Worm (Caenorhabditis elegans) whole organism, L1 larva: ENCODE data around the gene T19H5.7.
A peak's percentile ranks its signal among the peaks of the same experiment; 100 is the strongest.

Experiments
- C04F5.9 ChIP-seq: sonication (generic microtip); optimal IDR thresholded peaks from 2 replicates; lab custom pipeline; 2016; ENCODE audit warnings: missing genetic modification characterization, missing compliant biosample characterization
- C16A3.4 ChIP-seq: fragments of 150-350 bp; optimal IDR thresholded peaks from 2 replicates; lab custom pipeline; 2014; ENCODE audit warnings: missing biosample characterization, missing genetic modification characterization
- C34B4.2 ChIP-seq: sonication (generic microtip); optimal IDR thresholded peaks from 2 replicates; lab custom pipeline; 2017; ENCODE audit warnings: mild to moderate bottlenecking, missing genetic modification characterization, missing compliant biosample characterization
- aha-1 ChIP-seq: fragments of 150-350 bp; optimal IDR thresholded peaks from 2 replicates; lab custom pipeline; 2014; ENCODE audit warnings: missing biosample characterization, missing genetic modification characterization
- aly-2 ChIP-seq: fragments of 150-350 bp; optimal IDR thresholded peaks from 2 replicates; lab custom pipeline; 2014; ENCODE audit warnings: missing biosample characterization, missing genetic modification characterization
- ama-1 ChIP-seq: fragments of 150-350 bp; optimal IDR thresholded peaks from 2 replicates; lab custom pipeline; 2014
- ceh-8 ChIP-seq: fragments of 200-800 bp; sonication (Bioruptor generic); optimal IDR thresholded peaks from 2 replicates; lab custom pipeline; 2018; ENCODE audit warnings: mild to moderate bottlenecking, missing genetic modification characterization, moderate library complexity, missing compliant biosample characterization
- ceh-82 ChIP-seq, 3 experiments: fragments of 150-350 bp in 1 of 3; sonication (generic microtip) in 2 of 3; optimal IDR thresholded peaks; 2 replicates each; lab custom pipeline; 2014 to 2017; ENCODE audit warnings: missing biosample characterization in 3 of 3, missing genetic modification characterization in 3 of 3
- ceh-88 ChIP-seq: fragments of 200-800 bp; sonication (Bioruptor generic); IDR thresholded peaks from 2 replicates; pipeline ENCODE4 v1.3.6; 2022; ENCODE audit warnings: missing genetic modification characterization, missing compliant biosample characterization
- ceh-90 ChIP-seq: sonication (generic microtip); optimal IDR thresholded peaks from 2 replicates; lab custom pipeline; 2016; ENCODE audit warnings: missing genetic modification characterization, missing compliant biosample characterization
- dpl-1 ChIP-seq, 3 experiments: fragments of 150-350 bp in 2 of 3; sonication (generic microtip) in 1 of 3; optimal IDR thresholded peaks; 2 replicates each; lab custom pipeline; 2014 to 2017; ENCODE audit warnings: missing biosample characterization in 3 of 3, missing genetic modification characterization in 3 of 3, missing genetic modification reagents in 3 of 3
- dsc-1 ChIP-seq: sonication (generic microtip); optimal IDR thresholded peaks from 2 replicates; lab custom pipeline; 2016; ENCODE audit warnings: mild to moderate bottlenecking, missing genetic modification characterization, missing compliant biosample characterization
- efl-3 ChIP-seq: fragments of 200-800 bp; sonication (Bioruptor generic); optimal IDR thresholded peaks from 2 replicates; lab custom pipeline; 2018; ENCODE audit warnings: mild to moderate bottlenecking, missing genetic modification characterization, missing compliant biosample characterization
- egl-27 ChIP-seq, 2 experiments: fragments of 150-350 bp in 1 of 2; sonication (generic microtip); optimal IDR thresholded peaks; 3 replicates each; lab custom pipeline; 2017 to 2018; ENCODE audit warnings: missing biosample characterization in 2 of 2, missing genetic modification characterization in 2 of 2, missing genetic modification reagents in 2 of 2
- elt-3 ChIP-seq, 6 experiments: fragments of 150-350 bp in 1 of 6; sonication (generic microtip); optimal IDR thresholded peaks; 2 replicates each; lab custom pipeline; 2017 to 2018; ENCODE audit warnings: missing biosample characterization in 6 of 6, missing genetic modification characterization in 6 of 6, inconsistent platforms in 1 of 6
- ets-5 ChIP-seq: fragments of 200-800 bp; sonication (Bioruptor generic); IDR thresholded peaks from 2 replicates; pipeline ENCODE4 v1.3.6; 2022; ENCODE audit warnings: missing genetic modification characterization, missing compliant biosample characterization
- fkh-4 ChIP-seq: sonication (generic microtip); optimal IDR thresholded peaks from 2 replicates; lab custom pipeline; 2016; ENCODE audit warnings: missing compliant biosample characterization, missing genetic modification characterization, borderline replicate concordance
- fkh-8 ChIP-seq: sonication (generic microtip); optimal IDR thresholded peaks from 2 replicates; lab custom pipeline; 2016; ENCODE audit warnings: mild to moderate bottlenecking, missing genetic modification characterization, missing compliant biosample characterization
- fos-1 ChIP-seq: fragments of 150-350 bp; optimal IDR thresholded peaks from 2 replicates; lab custom pipeline; 2014; ENCODE audit warnings: missing biosample characterization, missing genetic modification characterization
- hlh-17 ChIP-seq: fragments of 200-800 bp; sonication (Bioruptor generic); optimal IDR thresholded peaks from 2 replicates; lab custom pipeline; 2018; ENCODE audit warnings: missing genetic modification characterization, mild to moderate bottlenecking, missing compliant biosample characterization, moderate library complexity, borderline replicate concordance
- jun-1 ChIP-seq: fragments of 150-350 bp; optimal IDR thresholded peaks from 2 replicates; lab custom pipeline; 2014; ENCODE audit warnings: missing biosample characterization, missing genetic modification reagents, missing genetic modification characterization
- lin-13 ChIP-seq: fragments of 150-350 bp; optimal IDR thresholded peaks from 2 replicates; lab custom pipeline; 2014; ENCODE audit warnings: missing biosample characterization, missing genetic modification reagents, missing genetic modification characterization
- lin-14 ChIP-seq: fragments of 200-800 bp; sonication (Bioruptor generic); optimal IDR thresholded peaks from 2 replicates; lab custom pipeline; 2018; ENCODE audit warnings: mild to moderate bottlenecking, missing genetic modification characterization, moderate library complexity, missing compliant biosample characterization
- lin-15B ChIP-seq: fragments of 150-350 bp; sonication (generic microtip); optimal IDR thresholded peaks from 3 replicates; lab custom pipeline; 2014; ENCODE audit warnings: missing biosample characterization, missing genetic modification characterization
- lin-35 ChIP-seq, 2 experiments: fragments of 150-350 bp; optimal IDR thresholded peaks; 2 replicates each; lab custom pipeline; 2014; ENCODE audit warnings: missing biosample characterization in 2 of 2, missing genetic modification characterization in 2 of 2, missing genetic modification reagents in 2 of 2
- lsy-2 ChIP-seq, 2 experiments: fragments of 150-350 bp; optimal IDR thresholded peaks; 2 replicates each; lab custom pipeline; 2014; ENCODE audit warnings: missing biosample characterization in 2 of 2, missing genetic modification characterization in 2 of 2
- mdl-1 ChIP-seq, 2 experiments: fragments of 150-350 bp; optimal IDR thresholded peaks; 2 replicates each; lab custom pipeline; 2014 to 2017; ENCODE audit warnings: missing biosample characterization in 2 of 2, missing genetic modification characterization in 2 of 2, inconsistent platforms in 1 of 2
- mef-2 ChIP-seq: fragments of 150-350 bp; optimal IDR thresholded peaks from 2 replicates; lab custom pipeline; 2014; ENCODE audit warnings: missing biosample characterization, missing genetic modification characterization
- nhr-11 ChIP-seq: fragments of 150-350 bp; optimal IDR thresholded peaks from 2 replicates; lab custom pipeline; 2014; ENCODE audit warnings: missing biosample characterization, missing genetic modification characterization
- nhr-12 ChIP-seq: sonication (generic microtip); optimal IDR thresholded peaks from 2 replicates; lab custom pipeline; 2017; ENCODE audit warnings: missing biosample characterization, missing genetic modification characterization
- nhr-19 ChIP-seq: fragments of 200-800 bp; sonication (Bioruptor generic); conservative IDR thresholded peaks from 2 replicates; pipeline ENCODE4 v1.3.6; 2022; ENCODE audit warnings: missing genetic modification characterization, missing compliant biosample characterization
- nhr-20 ChIP-seq: sonication (generic microtip); optimal IDR thresholded peaks from 2 replicates; lab custom pipeline; 2016; ENCODE audit warnings: mild to moderate bottlenecking, missing genetic modification characterization, missing compliant biosample characterization
- nhr-237 ChIP-seq: fragments of 150-350 bp; optimal IDR thresholded peaks from 2 replicates; lab custom pipeline; 2014; ENCODE audit warnings: missing biosample characterization, missing genetic modification characterization
- nhr-28 ChIP-seq: fragments of 150-350 bp; optimal IDR thresholded peaks from 2 replicates; lab custom pipeline; 2014; ENCODE audit warnings: missing biosample characterization, missing genetic modification characterization
- nhr-71 ChIP-seq: sonication (generic microtip); optimal IDR thresholded peaks from 2 replicates; lab custom pipeline; 2016; ENCODE audit warnings: mild to moderate bottlenecking, missing genetic modification characterization, moderate library complexity, missing compliant biosample characterization
- nhr-76 ChIP-seq: sonication (generic microtip); optimal IDR thresholded peaks from 2 replicates; lab custom pipeline; 2017; ENCODE audit warnings: missing biosample characterization, missing genetic modification characterization
- nhr-77 ChIP-seq: fragments of 150-350 bp; optimal IDR thresholded peaks from 2 replicates; lab custom pipeline; 2014; ENCODE audit warnings: missing biosample characterization, missing genetic modification characterization
- pax-3 ChIP-seq: fragments of 200-800 bp; sonication (Bioruptor generic); optimal IDR thresholded peaks from 2 replicates; lab custom pipeline; 2018; ENCODE audit warnings: mild to moderate bottlenecking, missing genetic modification characterization, moderate library complexity, missing compliant biosample characterization
- rnt-1 ChIP-seq: sonication (generic microtip); optimal IDR thresholded peaks from 2 replicates; lab custom pipeline; 2016; ENCODE audit warnings: mild to moderate bottlenecking, missing genetic modification characterization, moderate library complexity, missing compliant biosample characterization
- snpc-4 ChIP-seq: fragments of 150-350 bp; optimal IDR thresholded peaks from 2 replicates; lab custom pipeline; 2014; ENCODE audit warnings: missing biosample characterization, missing genetic modification characterization
- snu-23 ChIP-seq: sonication (generic microtip); optimal IDR thresholded peaks from 2 replicates; lab custom pipeline; 2016; ENCODE audit warnings: missing genetic modification characterization, missing compliant biosample characterization
- sox-4 ChIP-seq: sonication (generic microtip); optimal IDR thresholded peaks from 2 replicates; lab custom pipeline; 2016; ENCODE audit warnings: missing genetic modification characterization, missing compliant biosample characterization
- sptf-1 ChIP-seq: fragments of 150-350 bp; optimal IDR thresholded peaks from 2 replicates; lab custom pipeline; 2014; ENCODE audit warnings: missing biosample characterization, missing genetic modification characterization
- sup-37 ChIP-seq: fragments of 200-800 bp; sonication (Bioruptor generic); optimal IDR thresholded peaks from 2 replicates; lab custom pipeline; 2018; ENCODE audit warnings: mild to moderate bottlenecking, missing genetic modification characterization, missing compliant biosample characterization
- tbx-2 ChIP-seq: sonication (generic microtip); optimal IDR thresholded peaks from 2 replicates; lab custom pipeline; 2016; ENCODE audit warnings: missing genetic modification characterization, missing compliant biosample characterization
- tlp-1 ChIP-seq: fragments of 150-350 bp; optimal IDR thresholded peaks from 2 replicates; lab custom pipeline; 2014; ENCODE audit warnings: missing biosample characterization, missing genetic modification characterization
- unc-130 ChIP-seq: fragments of 150-350 bp; optimal IDR thresholded peaks from 2 replicates; lab custom pipeline; 2017; ENCODE audit warnings: missing biosample characterization, missing genetic modification characterization, inconsistent platforms
- unc-30 ChIP-seq: sonication (generic microtip); optimal IDR thresholded peaks from 2 replicates; lab custom pipeline; 2017; ENCODE audit warnings: missing biosample characterization, missing genetic modification characterization
- unc-62 ChIP-seq: fragments of 150-350 bp; optimal IDR thresholded peaks from 2 replicates; lab custom pipeline; 2014; ENCODE audit warnings: missing biosample characterization, missing genetic modification reagents, missing genetic modification characterization
- unc-86 ChIP-seq: sonication (generic microtip); optimal IDR thresholded peaks from 2 replicates; lab custom pipeline; 2016; ENCODE audit warnings: missing genetic modification characterization, missing compliant biosample characterization
- unc-98 ChIP-seq: fragments of 200-800 bp; sonication (Bioruptor generic); IDR thresholded peaks from 2 replicates; pipeline ENCODE4 v1.3.6; 2022; ENCODE audit warnings: missing genetic modification characterization, missing compliant biosample characterization
- vab-15 ChIP-seq: sonication (generic microtip); optimal IDR thresholded peaks from 2 replicates; lab custom pipeline; 2017; ENCODE audit warnings: missing genotype, mild to moderate bottlenecking, missing genetic modification characterization, missing compliant biosample characterization
- ztf-11 ChIP-seq, 2 experiments: sonication (generic microtip); optimal IDR thresholded peaks; 2 replicates each; lab custom pipeline; 2016 to 2017; ENCODE audit warnings: missing genetic modification characterization in 2 of 2, missing biosample characterization in 1 of 2, missing compliant biosample characterization in 1 of 2
- ztf-4 ChIP-seq: fragments of 150-350 bp; optimal IDR thresholded peaks from 2 replicates; lab custom pipeline; 2014; ENCODE audit warnings: missing biosample characterization, missing genetic modification characterization

The T19H5.7 gene

ce11 chrII:9481427-9481826 lies 1.5 kb upstream of the T19H5.7 start:
- no peak for TF ChIP-seq ceh-8 (GFP tag; lab: Kevin White, UChicago)
- no peak for TF ChIP-seq nhr-11 (tag; lab: Kevin White, UChicago)
- TF ChIP-seq nhr-12 (tag; lab: Kevin White, UChicago): no peak
- no peak for TF ChIP-seq unc-98 (GFP tag; lab: Robert Waterston, UW)
- TF ChIP-seq sptf-1 (tag; lab: Kevin White, UChicago): no peak
- TF ChIP-seq unc-62: no peak
- peak; percentile 72 for TF ChIP-seq nhr-71 (tag; lab: Kevin White, UChicago)
- TF ChIP-seq ztf-4 (tag; lab: Kevin White, UChicago): no peak
- TF ChIP-seq elt-3 (tag; optimal IDR thresholded peaks at IDR 0.05; lab: Kevin White, UChicago): no peak
- TF ChIP-seq tbx-2 (tag; lab: Kevin White, UChicago): peak; percentile 75
- no peak for TF ChIP-seq unc-30
- no peak for TF ChIP-seq unc-130 (tag; lab: Kevin White, UChicago)
- TF ChIP-seq C04F5.9 (tag; lab: Kevin White, UChicago): no peak
- TF ChIP-seq tlp-1: no peak
- TF ChIP-seq fkh-8 (tag; lab: Kevin White, UChicago): no peak
- TF ChIP-seq nhr-19 (GFP tag; lab: Robert Waterston, UW): peak; percentile 28; the same call in 1 of the 2 replicates
- TF ChIP-seq lin-14 (GFP tag; lab: Kevin White, UChicago): peak; percentile 60
- TF ChIP-seq lin-15B (tag; lab: Kevin White, UChicago): no peak
- no peak for TF ChIP-seq aly-2
- no peak for TF ChIP-seq C34B4.2
- no peak for TF ChIP-seq pax-3 (tag; lab: Kevin White, UChicago)
- no peak for TF ChIP-seq hlh-17 (GFP tag; lab: Kevin White, UChicago)
- TF ChIP-seq egl-27 (tag; optimal IDR thresholded peaks at IDR 0.05; lab: Kevin White, UChicago): peak in 1 of 2 experiments; percentile 30
- TF ChIP-seq lin-35 (GFP tag; optimal IDR thresholded peaks at IDR 0.05; lab: Kevin White, UChicago): no peak
- TF ChIP-seq ceh-88 (GFP tag; lab: Robert Waterston, UW): no peak
- no peak for TF ChIP-seq nhr-28 (tag; lab: Kevin White, UChicago)
- TF ChIP-seq nhr-237 (tag; lab: Kevin White, UChicago): no peak
- TF ChIP-seq ztf-11 (tag; optimal IDR thresholded peaks at IDR 0.05; lab: Kevin White, UChicago): no peak
- TF ChIP-seq mdl-1 (tag; optimal IDR thresholded peaks at IDR 0.05; lab: Kevin White, UChicago): peak in 1 of 2 experiments; percentile 14
- TF ChIP-seq nhr-20 (tag; lab: Kevin White, UChicago): peak; percentile 42
- no peak for TF ChIP-seq ets-5 (GFP tag; lab: Robert Waterston, UW)
- no peak for TF ChIP-seq sup-37 (GFP tag; lab: Kevin White, UChicago)
- no peak for TF ChIP-seq C16A3.4 (tag; lab: Kevin White, UChicago)
- TF ChIP-seq fkh-4 (tag; lab: Kevin White, UChicago): no peak
- TF ChIP-seq mef-2: no peak
- no peak for TF ChIP-seq aha-1 (tag; lab: Kevin White, UChicago)
- no peak for TF ChIP-seq unc-86 (tag; lab: Kevin White, UChicago)
- no peak for TF ChIP-seq ceh-90
- peak in 1 of 3 experiments; percentile 2 for TF ChIP-seq dpl-1 (GFP tag; optimal IDR thresholded peaks at IDR 0.05; lab: Kevin White, UChicago)
- TF ChIP-seq lin-13 (GFP tag; lab: Kevin White, UChicago): no peak
- TF ChIP-seq vab-15: no peak
- TF ChIP-seq efl-3 (GFP tag; lab: Kevin White, UChicago): no peak
- TF ChIP-seq sox-4 (tag; lab: Kevin White, UChicago): no peak
- TF ChIP-seq jun-1: no peak
- TF ChIP-seq nhr-76: no peak
- peak in 1 of 2 experiments; percentile 40 for TF ChIP-seq lsy-2 (tag; optimal IDR thresholded peaks at IDR 0.05; lab: Kevin White, UChicago)
- TF ChIP-seq fos-1 (tag; lab: Kevin White, UChicago): no peak
- no peak for TF ChIP-seq ceh-82 (tag; optimal IDR thresholded peaks at IDR 0.05; lab: Kevin White, UChicago)
- peak; percentile 66 for TF ChIP-seq nhr-77
- TF ChIP-seq rnt-1 (tag; lab: Kevin White, UChicago): no peak
- TF ChIP-seq snpc-4: no peak
- TF ChIP-seq snu-23: no peak
- TF ChIP-seq ama-1 (lab: Kevin White, UChicago): no peak
- no peak for TF ChIP-seq dsc-1
